Fruit fly (Drosophila melanogaster) whole organism, embryonic: Measurements from ENCODE around the gene Dop1R2.

Experiments used
- Aef1 ChIP-seq: fragments of 200-800 bp; sonication (Bioruptor generic); IDR thresholded peaks from 3 replicates; pipeline ENCODE4 v1.3.6; 2022; ENCODE audit warnings: missing biosample characterization, missing genetic modification characterization
- CG10209 ChIP-seq: fragments of 200-800 bp; sonication (Bioruptor generic); optimal IDR thresholded peaks from 3 replicates; lab custom pipeline; 2017; ENCODE audit warnings: missing biosample characterization, mild to moderate bottlenecking, missing genetic modification characterization, missing genetic modification reagents
- CG11504 ChIP-seq: fragments of 200-800 bp; sonication (Bioruptor generic); optimal IDR thresholded peaks from 3 replicates; lab custom pipeline; 2019; ENCODE audit warnings: missing biosample characterization, mild to moderate bottlenecking, missing genetic modification characterization, moderate library complexity
- CG11560 ChIP-seq: fragments of 200-800 bp; sonication (Bioruptor generic); IDR thresholded peaks from 3 replicates; pipeline ENCODE4 v1.3.6; 2022; ENCODE audit warnings: missing biosample characterization, missing genetic modification characterization
- CG11695 ChIP-seq: fragments of 200-800 bp; sonication (Bioruptor generic); IDR thresholded peaks from 3 replicates; pipeline ENCODE4 v1.3.6; 2022; ENCODE audit warnings: missing biosample characterization, missing genetic modification characterization
- CG11696 ChIP-seq: fragments of 200-800 bp; sonication (Bioruptor generic); IDR thresholded peaks from 2 replicates; pipeline ENCODE4 v1.3.6; 2022; ENCODE audit warnings: missing biosample characterization, missing genetic modification characterization
- CG1233 ChIP-seq: fragments of 200-800 bp; sonication (Bioruptor generic); optimal IDR thresholded peaks from 4 replicates; lab custom pipeline; 2018; ENCODE audit warnings: missing biosample characterization, mild to moderate bottlenecking, missing genetic modification characterization
- CG12769 ChIP-seq: fragments of 200-800 bp; sonication (Bioruptor generic); optimal IDR thresholded peaks from 2 replicates; lab custom pipeline; 2019; ENCODE audit warnings: missing biosample characterization, mild to moderate bottlenecking, missing genetic modification characterization, moderate library complexity
- CG14860 ChIP-seq: fragments of 200-800 bp; sonication (Bioruptor generic); IDR thresholded peaks from 3 replicates; pipeline ENCODE4 v1.3.6; 2022; ENCODE audit warnings: missing biosample characterization, missing genetic modification characterization; ENCODE audit not compliant: partially characterized antibody
- CG1529 ChIP-seq: fragments of 200-800 bp; sonication (Bioruptor generic); optimal IDR thresholded peaks from 3 replicates; lab custom pipeline; 2018; ENCODE audit warnings: missing biosample characterization, missing genetic modification characterization
- CG1602 ChIP-seq: fragments of 200-800 bp; sonication (Bioruptor generic); optimal IDR thresholded peaks from 3 replicates; lab custom pipeline; 2016; ENCODE audit warnings: missing biosample characterization, missing genetic modification characterization
- CG16779 ChIP-seq: fragments of 200-800 bp; sonication (Bioruptor generic); IDR thresholded peaks from 2 replicates; pipeline ENCODE4 v1.3.6; 2022; ENCODE audit warnings: missing biosample characterization, missing genetic modification characterization
- CG18476 ChIP-seq: fragments of 200-800 bp; sonication (Bioruptor generic); optimal IDR thresholded peaks from 2 replicates; lab custom pipeline; 2016; ENCODE audit warnings: missing biosample characterization, mild to moderate bottlenecking, missing genetic modification characterization
- CG18764 ChIP-seq: fragments of 200-800 bp; sonication (Bioruptor generic); optimal IDR thresholded peaks from 3 replicates; lab custom pipeline; 2016; ENCODE audit warnings: missing biosample characterization, missing genetic modification characterization
- CG31441 ChIP-seq: fragments of 200-800 bp; sonication (Bioruptor generic); IDR thresholded peaks from 2 replicates; pipeline ENCODE4 v1.3.6; 2022; ENCODE audit warnings: missing biosample characterization, missing genetic modification characterization
- CG3838 ChIP-seq: fragments of 200-800 bp; sonication (Bioruptor generic); optimal IDR thresholded peaks from 3 replicates; lab custom pipeline; 2016; ENCODE audit warnings: missing biosample characterization, missing genetic modification characterization
- CG4328 ChIP-seq: fragments of 200-800 bp; sonication (Bioruptor generic); optimal IDR thresholded peaks from 3 replicates; lab custom pipeline; 2017; ENCODE audit warnings: missing biosample characterization, missing genetic modification reagents, missing genetic modification characterization
- CG4730 ChIP-seq: fragments of 200-800 bp; sonication (Bioruptor generic); IDR thresholded peaks from 2 replicates; pipeline ENCODE4 v1.3.6; 2022; ENCODE audit warnings: missing biosample characterization, missing genetic modification characterization
- CG7839 ChIP-seq: fragments of 200-800 bp; sonication (Bioruptor generic); optimal IDR thresholded peaks from 3 replicates; lab custom pipeline; 2018; ENCODE audit warnings: missing biosample characterization, mild to moderate bottlenecking, missing genetic modification characterization, moderate library complexity
- CG8359 ChIP-seq: fragments of 200-800 bp; sonication (Bioruptor generic); optimal IDR thresholded peaks from 2 replicates; lab custom pipeline; 2017; ENCODE audit warnings: missing biosample characterization, mild to moderate bottlenecking, missing genetic modification characterization, borderline replicate concordance
- Doc3 ChIP-seq: fragments of 200-800 bp; sonication (Bioruptor generic); IDR thresholded peaks from 3 replicates; pipeline ENCODE4 v1.3.6; 2022; ENCODE audit warnings: missing biosample characterization, missing genetic modification characterization; ENCODE audit not compliant: partially characterized antibody
- Dp ChIP-seq: fragments of 200-800 bp; sonication (Bioruptor generic); optimal IDR thresholded peaks from 2 replicates; lab custom pipeline; 2018; ENCODE audit warnings: missing biosample characterization, mild to moderate bottlenecking, missing genetic modification characterization, moderate library complexity
- Ets65A ChIP-seq: fragments of 200-800 bp; sonication (Bioruptor generic); peaks from one replicate; lab custom pipeline; 2016; ENCODE audit warnings: missing biosample characterization, missing genetic modification characterization
- Fer1 ChIP-seq: fragments of 200-800 bp; sonication (Bioruptor generic); optimal IDR thresholded peaks from 2 replicates; lab custom pipeline; 2017; ENCODE audit warnings: missing biosample characterization, mild to moderate bottlenecking, missing genetic modification characterization
- Fer3 ChIP-seq: fragments of 200-800 bp; sonication (Bioruptor generic); optimal IDR thresholded peaks from 2 replicates; lab custom pipeline; 2018; ENCODE audit warnings: missing biosample characterization, mild to moderate bottlenecking, missing genetic modification characterization, moderate library complexity
- HHEX ChIP-seq: fragments of 200-800 bp; sonication (Bioruptor generic); optimal IDR thresholded peaks from 3 replicates; lab custom pipeline; 2017; ENCODE audit warnings: missing biosample characterization, mild to moderate bottlenecking, missing genetic modification characterization, missing genetic modification reagents
- HmgD ChIP-seq: fragments of 200-800 bp; sonication (Bioruptor generic); optimal IDR thresholded peaks from 3 replicates; lab custom pipeline; 2016; ENCODE audit warnings: missing biosample characterization, missing genetic modification characterization
- MESR4 ChIP-seq: fragments of 200-800 bp; sonication (Bioruptor generic); optimal IDR thresholded peaks from 2 replicates; lab custom pipeline; 2018; ENCODE audit warnings: missing biosample characterization, mild to moderate bottlenecking, missing genetic modification characterization, moderate library complexity
- Neu2 ChIP-seq: fragments of 200-800 bp; sonication (Bioruptor generic); optimal IDR thresholded peaks from 3 replicates; lab custom pipeline; 2016; ENCODE audit warnings: missing biosample characterization, missing genetic modification characterization, borderline replicate concordance
- Stat92E ChIP-seq, 3 experiments: fragments of >200 bp in 2 of 3; fragments of 200-800 bp in 1 of 3; sonication (Bioruptor generic) in 1 of 3; optimal IDR thresholded peaks; 2 replicates each; lab custom pipeline; 2017 to 2019; ENCODE audit warnings: missing biosample characterization in 3 of 3, missing genetic modification characterization in 3 of 3, mild to moderate bottlenecking in 1 of 3, moderate library complexity in 1 of 3
- Taf1 ChIP-seq: fragments of 200-800 bp; sonication (Bioruptor generic); IDR thresholded peaks from 2 replicates; pipeline ENCODE4 v1.3.6; 2022; ENCODE audit warnings: missing biosample characterization, missing genetic modification characterization
- abd-A ChIP-seq: fragments of 200-800 bp; sonication (Bioruptor generic); optimal IDR thresholded peaks from 3 replicates; lab custom pipeline; 2019; ENCODE audit warnings: missing biosample characterization, mild to moderate bottlenecking, missing genetic modification characterization, moderate library complexity
- ase ChIP-seq: fragments of 200-800 bp; sonication (Bioruptor generic); IDR thresholded peaks from 3 replicates; pipeline ENCODE4 v1.3.6; 2022; ENCODE audit warnings: missing biosample characterization, missing genetic modification characterization
- ash1 ChIP-seq: fragments of 200-800 bp; sonication (Bioruptor generic); optimal IDR thresholded peaks from 2 replicates; lab custom pipeline; 2018; ENCODE audit warnings: missing biosample characterization, mild to moderate bottlenecking, missing genetic modification characterization
- bab2 ChIP-seq: fragments of 200-800 bp; sonication (Bioruptor generic); optimal IDR thresholded peaks from 2 replicates; lab custom pipeline; 2016; ENCODE audit warnings: missing biosample characterization, missing genetic modification characterization
- bcd ChIP-seq: fragments of 200-800 bp; sonication (Bioruptor generic); optimal IDR thresholded peaks from 2 replicates; lab custom pipeline; 2017; ENCODE audit warnings: missing biosample characterization, mild to moderate bottlenecking, missing genetic modification characterization
- chm ChIP-seq: fragments of 200-800 bp; sonication (Bioruptor generic); IDR thresholded peaks from 2 replicates; pipeline ENCODE4 v1.3.6; 2022; ENCODE audit warnings: missing biosample characterization, missing genetic modification characterization
- ewg ChIP-seq: fragments of 200-800 bp; sonication (Bioruptor generic); optimal IDR thresholded peaks from 3 replicates; lab custom pipeline; 2017; ENCODE audit warnings: mild to moderate bottlenecking, missing biosample characterization, missing genetic modification reagents, missing genetic modification characterization
- exex ChIP-seq: fragments of 200-800 bp; sonication (Bioruptor generic); optimal IDR thresholded peaks from 4 replicates; lab custom pipeline; 2018; ENCODE audit warnings: missing biosample characterization, mild to moderate bottlenecking, missing genetic modification characterization, moderate library complexity
- fd64A ChIP-seq: fragments of 200-800 bp; sonication (Bioruptor generic); optimal IDR thresholded peaks from 3 replicates; lab custom pipeline; 2018; ENCODE audit warnings: missing biosample characterization, mild to moderate bottlenecking, missing genetic modification characterization
- fru ChIP-seq: fragments of >200 bp; optimal IDR thresholded peaks from 2 replicates; lab custom pipeline; 2017
- h ChIP-seq: fragments of >200 bp; optimal IDR thresholded peaks from 2 replicates; lab custom pipeline; 2017
- jumu ChIP-seq: fragments of 200-800 bp; sonication (Bioruptor generic); optimal IDR thresholded peaks from 3 replicates; lab custom pipeline; 2016; ENCODE audit warnings: missing biosample characterization, missing genetic modification characterization
- kah ChIP-seq: fragments of 200-800 bp; sonication (Bioruptor generic); optimal IDR thresholded peaks from 2 replicates; lab custom pipeline; 2018; ENCODE audit warnings: missing biosample characterization, mild to moderate bottlenecking, missing genetic modification characterization
- lov ChIP-seq, 2 experiments: fragments of 200-800 bp in 1 of 2; fragments of >200 bp in 1 of 2; sonication (Bioruptor generic) in 1 of 2; IDR thresholded peaks in 1 of 2; optimal IDR thresholded peaks in 1 of 2; 2 replicates in 1 of 2; 3 replicates in 1 of 2; pipeline versions ENCODE4 v1.3.6 to Lab custom; 2017 to 2022; ENCODE audit warnings: missing biosample characterization in 1 of 2, missing genetic modification characterization in 1 of 2
- otp ChIP-seq: fragments of 200-800 bp; sonication (Bioruptor generic); IDR thresholded peaks from 3 replicates; pipeline ENCODE4, ENCODE4 v1.3.6; 2022; ENCODE audit warnings: missing biosample characterization, missing genetic modification characterization
- ranshi ChIP-seq: fragments of 200-800 bp; sonication (Bioruptor generic); IDR thresholded peaks from 2 replicates; pipeline ENCODE4 v1.3.6; 2022; ENCODE audit warnings: missing biosample characterization, missing genetic modification characterization
- rib ChIP-seq: fragments of 200-800 bp; sonication (Bioruptor generic); IDR thresholded peaks from 2 replicates; pipeline ENCODE4 v1.3.6; 2022; ENCODE audit warnings: missing biosample characterization, missing genetic modification characterization
- sd ChIP-seq: fragments of 200-800 bp; sonication (Bioruptor generic); optimal IDR thresholded peaks from 3 replicates; lab custom pipeline; 2018; ENCODE audit warnings: missing biosample characterization, mild to moderate bottlenecking, missing genetic modification characterization, moderate library complexity
- sens ChIP-seq: fragments of 200-800 bp; sonication (Bioruptor generic); peaks from one replicate; lab custom pipeline; 2016; ENCODE audit warnings: missing biosample characterization, missing genetic modification characterization
- sisA ChIP-seq: fragments of 200-800 bp; sonication (Bioruptor generic); IDR thresholded peaks from 2 replicates; pipeline ENCODE4 v1.3.6; 2022; ENCODE audit warnings: missing biosample characterization, missing genetic modification characterization
- yki ChIP-seq: fragments of >200 bp; optimal IDR thresholded peaks from 3 replicates; lab custom pipeline; 2018

The Dop1R2 gene

DNA sequence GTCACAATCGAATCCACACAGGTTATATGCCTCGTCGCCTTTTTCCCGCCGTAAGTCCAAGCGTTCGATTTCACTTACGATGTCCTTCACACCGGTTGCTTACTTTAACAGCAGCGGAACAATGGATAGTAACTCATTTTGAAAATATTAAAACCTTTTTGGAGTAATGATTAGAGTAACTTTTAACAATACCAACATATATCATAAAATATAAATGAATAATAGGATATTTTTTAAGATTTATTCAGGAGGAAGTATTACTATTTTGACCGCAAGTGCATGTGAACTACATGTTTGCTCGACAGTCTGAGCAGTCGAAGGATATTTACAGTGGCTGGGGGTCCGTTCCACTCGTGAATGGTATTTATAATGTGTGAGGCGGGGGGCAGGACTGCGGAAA lies 42.6 kb downstream of the Dop1R2 start (continued):
- TF ChIP-seq CG4328 (GFP tag; lab: Kevin White, UChicago) (no peak), MESR4 (GFP tag; lab: Kevin White, UChicago) (no peak), CG3838 (no peak), Fer1 (GFP tag; lab: Kevin White, UChicago) (peak; percentile 20), sisA (peak; percentile 11; the same call in 1 of the 2 replicates), jumu (no peak), yki (lab: Kevin White, UChicago) (no peak), Doc3 (GFP tag; lab: Robert Waterston, UW) (no peak), CG16779 (GFP tag; lab: Robert Waterston, UW) (no peak), CG11504 (tag; lab: Kevin White, UChicago) (peak; percentile 42), CG11695 (GFP tag; lab: Robert Waterston, UW) (no peak), CG4730 (no peak), rib (no peak), CG1529 (GFP tag; lab: Kevin White, UChicago) (no peak), Neu2 (GFP tag; lab: Kevin White, UChicago) (no peak), CG31441 (no peak; the same call in 1 of the 2 replicates), chm (GFP tag; lab: Robert Waterston, UW) (no peak), Stat92E (GFP tag; optimal IDR thresholded peaks at IDR 0.05; lab: Kevin White, UChicago) (no peak), CG11560 (tag; lab: Robert Waterston, UW) (no peak), CG10209 (GFP tag; lab: Kevin White, UChicago) (no peak), Dp (no peak), ash1 (GFP tag; lab: Kevin White, UChicago) (no peak), abd-A (no peak), CG14860 (no peak), sens (GFP tag; lab: Kevin White, UChicago) (no peak), exex (tag; lab: Kevin White, UChicago) (no peak), CG12769 (tag; lab: Kevin White, UChicago) (no peak), fd64A (GFP tag; lab: Kevin White, UChicago) (no peak), kah (no peak), CG7839 (peak; percentile 23), ase (no peak), CG8359 (GFP tag; lab: Kevin White, UChicago) (no peak), ewg (GFP tag; lab: Kevin White, UChicago) (no peak), bcd (GFP tag; lab: Kevin White, UChicago) (no peak), h (no peak), HmgD (GFP tag; lab: Kevin White, UChicago) (no peak), CG18764 (GFP tag; lab: Kevin White, UChicago) (no peak), bab2 (GFP tag; lab: Kevin White, UChicago) (no peak), CG1602 (GFP tag; lab: Kevin White, UChicago) (no peak), ranshi (GFP tag; lab: Robert Waterston, UW) (peak; percentile 46; the same call in 1 of the 2 replicates), Fer3 (no peak), CG1233 (GFP tag; lab: Kevin White, UChicago) (no peak), lov (optimal IDR thresholded peaks at IDR 0.05; lab: Kevin White, UChicago) (no peak), lov (GFP tag; IDR thresholded peaks at IDR 0.05; lab: Robert Waterston, UW) (no peak), sd (tag; lab: Kevin White, UChicago) (no peak), fru (no peak), otp (GFP tag; lab: Robert Waterston, UW) (no peak), Ets65A (GFP tag; lab: Kevin White, UChicago) (no peak), HHEX (GFP tag; lab: Kevin White, UChicago) (no peak), Taf1 (no peak), CG18476 (GFP tag; lab: Kevin White, UChicago) (no peak), Aef1 (GFP tag; lab: Robert Waterston, UW) (no peak), CG11696 (peak; percentile 70)
